Worm (Caenorhabditis elegans): ENCODE measurements around the gene rpl-9.

rpl-9 gene

DNA sequence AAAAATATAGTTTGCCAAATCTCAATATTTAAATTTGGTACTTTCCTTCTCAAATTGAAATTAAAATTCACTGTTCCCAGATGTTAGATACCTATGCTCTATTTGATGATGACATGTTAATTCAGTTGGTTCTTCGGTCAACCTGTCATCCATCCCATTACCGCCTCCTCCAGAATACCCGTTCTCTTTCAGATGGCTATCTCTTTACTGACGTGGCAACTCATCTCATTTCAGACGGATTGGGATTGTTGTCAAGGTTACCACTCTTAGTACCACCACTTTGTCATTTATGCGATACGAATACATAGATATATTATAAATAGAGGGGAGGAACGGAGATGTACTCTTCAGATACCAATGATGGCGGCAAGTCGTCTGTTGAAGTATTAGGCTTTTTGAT lies 48.7 kb upstream of the rpl-9 start:
- no peak for TF ChIP-seq nhr-6 (tag; optimal IDR thresholded peaks at IDR 0.05)
- no peak for TF ChIP-seq fkh-10 (GFP tag; optimal IDR thresholded peaks at IDR 0.05)
- TF ChIP-seq rbr-2 (tag; optimal IDR thresholded peaks at IDR 0.05) = no peak
- TF ChIP-seq lin-15B (tag; optimal IDR thresholded peaks at IDR 0.05) = no peak
- TF ChIP-seq aha-1 (tag) = peak; percentile 4

DNA sequence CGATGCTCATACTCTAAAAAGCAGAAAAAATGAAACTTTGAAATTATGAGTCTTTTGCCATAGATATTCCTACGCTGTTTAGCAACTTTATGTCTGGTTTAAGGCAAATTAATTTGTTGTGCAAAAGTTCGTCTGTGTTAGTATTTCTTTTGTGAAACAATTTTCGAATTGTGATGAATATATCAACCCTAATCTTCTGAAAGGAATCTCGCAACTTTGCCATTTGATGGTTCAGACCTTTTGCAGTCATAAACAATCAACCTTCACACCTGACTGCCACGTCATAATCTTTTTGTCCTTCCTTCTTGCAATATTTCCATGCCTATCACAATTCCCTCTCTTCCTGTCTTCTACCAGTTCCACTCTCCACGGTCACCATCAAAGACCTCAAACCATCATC lies 47.2 kb upstream of the rpl-9 start:
- TF ChIP-seq unc-39 (tag; optimal IDR thresholded peaks at IDR 0.05) (no peak), unc-62 (GFP tag; optimal IDR thresholded peaks at IDR 0.05 in 1 of 2) (peak in 1 of 2 experiments; percentile 92), unc-62 (tag; optimal IDR thresholded peaks at IDR 0.05) (no peak)

DNA sequence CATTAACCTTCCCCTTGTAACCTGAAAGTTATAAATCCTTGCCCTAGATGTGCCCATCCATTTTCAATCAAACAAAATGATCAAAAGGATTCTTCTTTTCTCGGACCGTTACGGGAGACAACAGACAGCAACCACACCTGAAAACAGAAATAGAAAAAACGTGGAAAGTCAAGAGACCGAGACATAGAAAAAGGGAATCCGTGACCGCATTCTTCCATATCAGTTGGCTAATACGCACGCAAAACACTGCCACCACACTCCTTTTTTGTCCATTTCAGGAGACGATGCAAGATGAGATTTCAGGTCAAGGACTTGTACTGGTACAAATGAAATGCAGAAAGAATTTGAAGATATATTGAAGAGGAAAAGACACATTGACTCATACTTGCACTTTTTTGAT lies 45.7 kb upstream of the rpl-9 start:
- TF ChIP-seq aha-1 (tag) (peak; percentile 87), spr-1 (tag; optimal IDR thresholded peaks at IDR 0.05) (no peak), tra-1 (GFP tag; IDR thresholded peaks at IDR 0.05) (no peak), hlh-11 (tag; optimal IDR thresholded peaks at IDR 0.05) (peak; percentile 15), F49E8.2 (tag; optimal IDR thresholded peaks at IDR 0.05; ENCODE audit: borderline replicate concordance) (no peak), madf-9 (GFP tag; conservative IDR thresholded peaks at IDR 0.05) (no peak), fkh-10 (GFP tag; optimal IDR thresholded peaks at IDR 0.05) (no peak), hlh-30 (tag; optimal IDR thresholded peaks at IDR 0.05; ENCODE audit: insufficient read depth) (peak; percentile 56), duxl-1 (tag; optimal IDR thresholded peaks at IDR 0.05; ENCODE audit: poor library complexity) (no peak), nhr-28 (tag; optimal IDR thresholded peaks at IDR 0.05) (peak; percentile 35)

DNA sequence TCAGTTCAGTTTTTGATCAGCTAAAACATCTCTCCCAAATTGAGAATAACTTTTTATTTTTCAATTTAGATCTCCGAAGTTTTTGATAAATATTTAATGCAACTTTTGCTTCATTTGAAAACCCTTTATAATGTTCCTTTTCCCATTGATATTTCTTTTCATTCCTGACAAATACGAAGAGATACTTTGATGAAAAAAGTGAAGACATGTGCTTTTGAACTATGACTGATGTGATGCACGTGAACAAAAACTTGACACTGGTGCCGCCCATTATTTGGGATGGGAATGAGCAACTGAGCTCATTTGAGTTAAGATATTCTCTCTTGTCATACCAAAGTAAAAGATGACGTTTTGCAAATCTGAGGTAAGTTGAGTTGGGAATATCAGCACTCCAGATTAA lies 43.6 kb upstream of the rpl-9 start, which contains the start of gene T04A6.1:
Gene T04A6.1, plus strand, starts transcription at position 301 of the 400 bp plus-strand sequence.
- peak in 1 of 2 experiments; percentile 6 for TF ChIP-seq unc-62 (GFP tag; optimal IDR thresholded peaks at IDR 0.05 in 1 of 2)
- no peak for TF ChIP-seq unc-62 (tag; optimal IDR thresholded peaks at IDR 0.05)
- TF ChIP-seq php-3 (GFP tag; IDR thresholded peaks at IDR 0.05) = no peak
- TF ChIP-seq nhr-6 (tag; optimal IDR thresholded peaks at IDR 0.05) = no peak
- TF ChIP-seq hlh-30 (tag; optimal IDR thresholded peaks at IDR 0.05; ENCODE audit: insufficient read depth) = peak; percentile 17

DNA sequence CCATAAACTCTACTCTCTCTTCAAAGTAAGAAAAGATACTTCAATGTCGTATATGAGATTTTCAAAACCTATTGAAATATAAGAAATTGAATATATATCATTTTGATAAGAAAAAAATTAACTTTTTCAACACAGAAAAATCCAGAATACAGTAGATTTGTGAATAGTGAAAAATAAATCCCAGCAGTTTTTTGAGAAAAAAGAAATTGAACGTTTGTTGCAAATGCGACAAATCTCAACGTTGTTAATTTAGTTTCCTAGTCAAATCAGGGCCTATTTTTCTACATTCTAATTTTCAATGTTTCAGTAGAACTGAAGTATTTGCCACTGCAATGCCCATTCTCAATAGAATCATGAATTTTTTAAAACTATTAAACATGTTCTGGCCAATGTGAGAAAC lies 41.9 kb upstream of the rpl-9 start, which contains the start of gene T04A6.2:
Gene T04A6.2, plus strand, starts transcription at position 301 of the 400 bp plus-strand sequence.
- TF ChIP-seq unc-39 (tag; optimal IDR thresholded peaks at IDR 0.05) (no peak), F10B5.3 (tag; optimal IDR thresholded peaks at IDR 0.05) (no peak), lin-13 (GFP tag; optimal IDR thresholded peaks at IDR 0.05) (no peak), nhr-237 (tag; optimal IDR thresholded peaks at IDR 0.05) (no peak), daf-8 (GFP tag; IDR thresholded peaks at IDR 0.05) (no peak), nhr-48 (tag; optimal IDR thresholded peaks at IDR 0.05) (no peak), nhr-25 (tag; optimal IDR thresholded peaks at IDR 0.05; ENCODE audit: borderline replicate concordance, insufficient read depth) (no peak), nhr-77 (tag; optimal IDR thresholded peaks at IDR 0.05) (no peak), dmd-9 (GFP tag; IDR thresholded peaks at IDR 0.05) (no peak), ama-1 (optimal IDR thresholded peaks at IDR 0.05) (no peak), nhr-41 (GFP tag; IDR thresholded peaks at IDR 0.05) (no peak), vab-7 (GFP tag; IDR thresholded peaks at IDR 0.05) (no peak), madf-9 (GFP tag; conservative IDR thresholded peaks at IDR 0.05) (no peak), aly-2 (tag; optimal IDR thresholded peaks at IDR 0.05) (no peak), aha-1 (tag) (no peak), saeg-2 (GFP tag; IDR thresholded peaks at IDR 0.05) (no peak), R02D3.7 (tag; optimal IDR thresholded peaks at IDR 0.05) (no peak)

DNA sequence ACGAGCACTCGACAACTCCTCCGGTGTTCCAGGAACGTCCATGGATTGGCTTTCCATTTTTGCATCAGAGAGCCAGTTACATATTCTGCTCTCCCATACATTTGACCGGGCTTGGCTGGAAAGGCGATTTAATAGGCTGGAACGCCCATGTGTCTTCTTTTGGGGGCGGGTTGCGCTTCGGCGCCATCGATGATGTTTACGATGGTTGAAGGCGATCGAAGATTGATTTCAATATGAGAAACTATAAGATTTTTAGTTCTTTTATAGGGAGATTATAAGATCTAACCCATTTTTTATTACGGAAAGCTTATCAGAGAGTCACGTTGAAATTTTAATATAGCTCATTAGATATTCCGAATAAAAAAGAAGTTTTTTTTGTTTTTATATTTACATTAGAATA lies 36.5 kb upstream of the rpl-9 start, which contains the start of gene nsph-4.3:
Gene nsph-4.3, minus strand, starts transcription at position 101 of the 400 bp plus-strand sequence.
- TF ChIP-seq tag-97 (GFP tag; IDR thresholded peaks at IDR 0.05) = no peak
- peak in 1 of 2 experiments; percentile 21 for TF ChIP-seq unc-62 (GFP tag; optimal IDR thresholded peaks at IDR 0.05 in 1 of 2)
- TF ChIP-seq unc-62 (tag; optimal IDR thresholded peaks at IDR 0.05) = no peak
